Fruit fly (Drosophila melanogaster) whole organism, adult: ENCODE measurements around the gene Gyc89Da.

Experiments used
- ovo ChIP-seq: fragments of 200-800 bp; sonication (Bioruptor generic); optimal IDR thresholded peaks from 2 replicates; lab custom pipeline; 2016; ENCODE audit warnings: missing biosample characterization, missing genetic modification characterization
- pad ChIP-seq: fragments of 200-800 bp; sonication (Bioruptor generic); optimal IDR thresholded peaks from 3 replicates; lab custom pipeline; 2017; ENCODE audit warnings: missing biosample characterization, missing genetic modification characterization, mild to moderate bottlenecking, moderate library complexity, missing genetic modification reagents
- toe ChIP-seq: fragments of 200-800 bp; sonication (Bioruptor generic); optimal IDR thresholded peaks from 2 replicates; lab custom pipeline; 2016; ENCODE audit warnings: missing biosample characterization, missing genetic modification characterization

dm6 chr3R:16446836-16447235 lies 25.6 kb upstream of the Gyc89Da start:
- TF ChIP-seq toe (GFP tag; lab: Kevin White, UChicago) (no peak), ovo (GFP tag; lab: Kevin White, UChicago) (no peak), pad (GFP tag; lab: Kevin White, UChicago) (no peak)
